Fruit fly (Drosophila melanogaster): ENCODE data around the gene CG1789.

Gene CG1789

dm6 chrX:8755352-8755751 lies 35.0 kb downstream of the CG1789 start (continued):
- TF ChIP-seq CG15073 (GFP tag; optimal IDR thresholded peaks at IDR 0.05) (no peak), CG31365 (tag; optimal IDR thresholded peaks at IDR 0.05) (no peak), E2f1 (GFP tag; IDR thresholded peaks at IDR 0.05) (no peak), cato (GFP tag; optimal IDR thresholded peaks at IDR 0.05; ENCODE audit: borderline replicate concordance) (no peak), CG17612 (GFP tag; IDR thresholded peaks at IDR 0.05) (no peak), nom (GFP tag; optimal IDR thresholded peaks at IDR 0.05) (peak; percentile 48), Dek (tag; optimal IDR thresholded peaks at IDR 0.05) (no peak), CG14860 (GFP tag; IDR thresholded peaks at IDR 0.05; ENCODE audit: partially characterized antibody) (no peak), kay (GFP tag; optimal IDR thresholded peaks at IDR 0.05) (no peak), dysf (GFP tag; IDR thresholded peaks at IDR 0.05) (peak; percentile 22; the same call in 1 of the 3 replicates), tll (GFP tag; optimal IDR thresholded peaks at IDR 0.05) (no peak), CG6683 (GFP tag; optimal IDR thresholded peaks at IDR 0.05) (no peak), insv (GFP tag; optimal IDR thresholded peaks at IDR 0.05) (no peak), CG3847 (GFP tag; IDR thresholded peaks at IDR 0.05) (no peak), CG10959 (GFP tag; IDR thresholded peaks at IDR 0.05) (peak; percentile 73), vnd (GFP tag; IDR thresholded peaks at IDR 0.05; ENCODE audit: partially characterized antibody) (no peak), H2.0 (GFP tag; IDR thresholded peaks at IDR 0.05) (0 out of 2 replicates have a peak, but pooled peaks have one; percentile 6), HHEX (GFP tag; optimal IDR thresholded peaks at IDR 0.05) (no peak), tin (GFP tag; optimal IDR thresholded peaks at IDR 0.05) (no peak), Lhr (GFP tag; optimal IDR thresholded peaks at IDR 0.05) (no peak), CG13287 (GFP tag; IDR thresholded peaks at IDR 0.05; ENCODE audit: partially characterized antibody) (no peak), CG18476 (GFP tag; optimal IDR thresholded peaks at IDR 0.05) (no peak), fd3F (GFP tag; optimal IDR thresholded peaks at IDR 0.05) (no peak), CG4360 (GFP tag; IDR thresholded peaks at IDR 0.05) (no peak), prd (optimal IDR thresholded peaks at IDR 0.05) (no peak), prd (GFP tag; IDR thresholded peaks at IDR 0.05) (peak; percentile 77), inv (GFP tag; IDR thresholded peaks at IDR 0.05; ENCODE audit: partially characterized antibody) (no peak), CG7372 (GFP tag; IDR thresholded peaks at IDR 0.05) (no peak), lilli (GFP tag; optimal IDR thresholded peaks at IDR 0.05) (no peak), Trl (optimal IDR thresholded peaks at IDR 0.05) (no peak), Trl (GFP tag; optimal IDR thresholded peaks at IDR 0.05) (no peak), sens-2 (GFP tag; IDR thresholded peaks at IDR 0.05) (peak; percentile 35; the same call in 1 of the 2 replicates), lbe (GFP tag; optimal IDR thresholded peaks at IDR 0.05) (no peak), CG12071 (GFP tag; optimal IDR thresholded peaks at IDR 0.05) (no peak), Chrac-16 (GFP tag; optimal IDR thresholded peaks at IDR 0.05) (peak; percentile 31), Lim3 (GFP tag; IDR thresholded peaks at IDR 0.05) (no peak), CG5953 (GFP tag; IDR thresholded peaks at IDR 0.05) (no peak), CG18011 (GFP tag; optimal IDR thresholded peaks at IDR 0.05) (no peak), crp (GFP tag; optimal IDR thresholded peaks at IDR 0.05) (no peak), CG1024 (GFP tag; IDR thresholded peaks at IDR 0.05) (peak; percentile 37; the same call in 1 of the 2 replicates), Eip74EF (GFP tag; optimal IDR thresholded peaks at IDR 0.05) (no peak), Max (GFP tag; optimal IDR thresholded peaks at IDR 0.05) (no peak), CG16863 (GFP tag; optimal IDR thresholded peaks at IDR 0.05) (no peak), CG7928 (GFP tag; optimal IDR thresholded peaks at IDR 0.05) (no peak), nau (GFP tag; optimal IDR thresholded peaks at IDR 0.05) (no peak), CG8765 (GFP tag; IDR thresholded peaks at IDR 0.05) (peak; percentile 43; the same call in 1 of the 2 replicates), CG11398 (GFP tag; optimal IDR thresholded peaks at IDR 0.05) (no peak), grau (tag; optimal IDR thresholded peaks at IDR 0.05) (peak; percentile 83), Vsx1 (GFP tag; optimal IDR thresholded peaks at IDR 0.05) (no peak), aop (GFP tag; IDR thresholded peaks at IDR 0.05) (no peak), CG10979 (tag; optimal IDR thresholded peaks at IDR 0.05) (peak; percentile 48)

Data from whole organism, embryonic.